Worm (Caenorhabditis elegans) whole organism, L4/young adult: ENCODE data around the gene Y116A8C.25.
A peak's percentile ranks its signal among the peaks of the same experiment; 100 is the strongest.

Experiments used
- W03F9.2 ChIP-seq: fragments of 150-350 bp; optimal IDR thresholded peaks from 2 replicates; lab custom pipeline; 2014; ENCODE audit warnings: missing biosample characterization, missing genetic modification characterization
- dao-5 ChIP-seq: sonication (generic microtip); optimal IDR thresholded peaks from 2 replicates; lab custom pipeline; 2016; ENCODE audit warnings: missing genotype, missing genetic modification characterization, moderate library complexity, missing compliant biosample characterization
- him-1 ChIP-seq: sonication (generic microtip); optimal IDR thresholded peaks from 2 replicates; lab custom pipeline; 2016; ENCODE audit warnings: missing genotype, missing genetic modification reagents, missing genetic modification characterization, missing compliant biosample characterization

The Y116A8C.25 gene

DNA sequence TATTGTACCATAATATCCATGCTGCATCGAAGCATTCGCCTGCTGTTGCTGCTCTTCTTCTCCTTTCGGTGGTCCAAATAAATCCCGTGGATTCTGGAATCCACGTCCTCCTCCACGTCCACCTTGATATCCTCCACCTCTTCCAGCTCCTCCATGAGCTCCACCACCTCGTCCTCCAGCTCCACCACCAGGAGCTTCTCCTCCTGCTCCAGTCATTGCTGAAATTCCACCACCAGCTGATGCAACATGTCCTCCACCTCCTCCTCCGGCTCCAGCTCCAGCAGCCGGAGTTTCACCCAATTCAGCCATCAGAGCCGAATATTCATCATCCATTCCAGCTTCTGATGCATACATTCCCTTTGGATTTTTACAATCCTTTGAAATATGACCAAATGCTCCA, 27.0 kb upstream of the Y116A8C.25 start:
- TF ChIP-seq him-1 (tag; lab: Kevin White, UChicago) (no peak), W03F9.2 (tag; lab: Kevin White, UChicago) (no peak), dao-5 (tag; lab: Kevin White, UChicago) (no peak)

DNA sequence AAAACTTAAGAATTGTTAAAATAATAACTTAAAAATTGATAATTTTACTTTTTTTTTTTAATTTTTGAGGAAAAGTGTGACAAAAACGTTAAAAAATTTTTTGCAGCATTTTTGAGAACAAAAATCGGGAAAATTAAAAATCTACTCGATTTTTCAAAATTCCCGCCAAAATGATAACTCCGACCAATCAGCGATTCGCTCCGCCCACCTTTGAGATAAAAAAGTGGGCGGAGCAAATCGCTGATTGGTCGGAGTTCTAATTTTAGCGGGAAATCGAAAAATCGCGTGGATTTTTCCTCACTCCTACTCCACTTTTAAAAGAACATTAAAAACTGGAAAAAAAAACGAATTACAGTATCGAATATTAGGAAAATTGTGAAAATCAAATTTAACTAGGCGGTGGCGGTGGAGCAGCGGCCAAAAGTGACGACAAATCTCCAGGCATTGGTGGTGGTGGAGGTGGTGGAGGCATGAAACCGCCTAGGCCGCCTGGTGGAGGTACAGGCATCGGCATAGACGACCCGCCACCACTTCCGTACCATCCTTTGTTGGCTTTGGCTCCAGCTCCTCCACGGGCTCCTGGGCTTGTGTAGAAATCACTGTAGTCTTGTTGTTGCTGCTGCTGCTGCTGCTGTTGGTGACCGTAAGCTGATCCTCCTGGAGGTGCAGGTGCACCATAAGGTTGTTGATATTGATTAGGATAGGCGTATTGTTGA, 25.8 kb upstream of the Y116A8C.25 start:
- no peak for TF ChIP-seq him-1 (tag; lab: Kevin White, UChicago)
- TF ChIP-seq dao-5 (tag; lab: Kevin White, UChicago), result no peak
- TF ChIP-seq W03F9.2 (tag; lab: Kevin White, UChicago), result no peak

DNA sequence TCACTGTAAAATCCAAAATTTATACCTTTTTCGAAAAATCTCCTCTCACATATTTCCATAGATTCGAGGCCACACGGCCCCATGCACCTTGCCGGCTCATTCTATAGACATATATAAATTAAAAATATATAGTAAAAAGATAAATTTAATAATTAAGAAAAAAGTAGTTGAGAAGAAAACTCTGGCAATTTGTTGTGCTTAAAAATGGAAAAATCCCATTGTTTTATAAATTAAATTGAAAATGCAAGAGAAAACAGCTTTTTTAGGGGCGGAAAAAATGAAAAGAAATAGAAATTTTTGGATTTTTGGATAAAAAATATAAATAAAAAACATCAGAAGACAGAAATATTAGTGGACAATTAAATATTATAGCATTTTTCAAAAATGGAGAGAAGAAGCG, 25.1 kb upstream of the Y116A8C.25 start, which contains the start of gene Y116A8C.30:
Y116A8C.30 (minus strand) TSS at position 101 of the 400 bp plus-strand sequence.
- TF ChIP-seq dao-5 (tag; lab: Kevin White, UChicago), result no peak
- no peak for TF ChIP-seq W03F9.2 (tag; lab: Kevin White, UChicago)
- TF ChIP-seq him-1 (tag; lab: Kevin White, UChicago), result no peak

DNA sequence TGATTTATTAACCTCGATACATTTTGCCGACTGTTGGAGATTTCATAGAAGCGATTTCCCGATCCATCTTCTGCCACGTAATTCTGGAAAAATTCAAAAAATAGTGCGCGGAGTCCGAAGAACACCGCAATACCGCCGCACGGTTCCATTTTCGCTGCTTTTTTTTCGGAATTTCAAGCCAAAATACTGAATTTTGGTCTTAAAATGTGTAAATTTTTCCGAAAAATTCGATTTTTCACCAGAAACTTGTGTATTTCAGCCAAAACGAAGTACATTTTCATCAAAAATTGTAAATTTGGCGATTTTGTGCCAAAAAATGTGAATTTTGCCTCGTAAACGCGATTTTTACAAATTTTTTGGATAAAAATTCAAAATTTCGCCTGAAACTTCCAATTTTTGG, 24.6 kb upstream of the Y116A8C.25 start:
- TF ChIP-seq dao-5 (tag; lab: Kevin White, UChicago) (no peak), him-1 (tag; lab: Kevin White, UChicago) (no peak), W03F9.2 (tag; lab: Kevin White, UChicago) (no peak)

DNA sequence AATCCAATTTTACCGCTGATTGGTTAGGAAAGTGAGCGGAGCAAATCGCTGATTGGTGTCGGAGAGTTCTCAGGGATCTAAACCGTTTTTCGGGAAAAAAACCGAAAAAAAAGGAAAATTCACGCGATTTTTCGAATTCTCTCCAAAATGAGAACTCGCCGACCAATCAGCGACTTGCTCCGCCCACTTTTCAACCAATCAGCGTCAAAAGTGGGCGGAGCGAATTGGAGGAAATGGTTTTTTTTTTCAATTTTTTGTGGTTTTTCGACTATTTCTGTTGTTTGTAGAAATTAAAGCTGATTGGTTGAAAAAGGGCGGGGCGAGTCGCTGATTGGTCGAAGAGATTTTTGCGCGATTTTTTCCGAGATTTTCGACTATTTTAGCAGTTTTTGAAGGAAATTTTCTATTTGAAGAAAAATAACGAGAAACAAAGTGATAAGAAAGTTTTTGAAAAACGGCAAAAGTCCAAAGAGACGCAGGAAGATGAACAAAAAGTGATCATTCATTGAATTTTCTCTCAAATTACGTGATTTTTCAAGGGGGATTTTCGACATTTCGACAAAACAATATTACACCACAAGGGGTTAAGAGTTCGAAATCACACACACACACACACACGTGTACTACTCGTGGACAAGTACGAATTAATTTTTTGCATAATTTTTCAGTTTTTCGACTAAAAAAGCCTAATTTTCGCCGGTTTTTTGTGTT, 22.2 kb upstream of the Y116A8C.25 start:
- TF ChIP-seq dao-5 (tag; lab: Kevin White, UChicago) (no peak), him-1 (tag; lab: Kevin White, UChicago) (no peak), W03F9.2 (tag; lab: Kevin White, UChicago) (no peak)

DNA sequence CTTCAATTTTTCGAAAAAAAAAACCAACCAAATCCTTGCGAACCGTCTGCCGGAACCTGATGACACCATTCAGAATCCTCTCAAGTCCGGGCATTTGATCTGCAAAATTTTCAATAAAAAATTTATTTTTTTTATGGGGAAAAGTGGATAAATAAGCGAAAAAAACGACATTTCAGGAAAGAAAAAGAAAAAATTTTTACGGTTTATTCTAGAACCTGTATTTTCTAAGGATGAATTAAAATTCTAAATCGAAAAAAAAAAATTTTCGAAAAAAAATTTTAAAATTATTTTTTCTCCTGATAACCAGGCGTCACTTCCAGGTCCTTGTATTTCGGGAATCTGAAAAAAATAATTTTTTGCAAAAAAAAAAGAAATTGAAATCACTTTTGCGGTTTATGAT, 21.6 kb upstream of the Y116A8C.25 start, which contains the start of gene bca-2:
bca-2 (minus strand) TSS at position 101 of the 400 bp plus-strand sequence.
- TF ChIP-seq dao-5 (tag; lab: Kevin White, UChicago), result no peak
- TF ChIP-seq him-1 (tag; lab: Kevin White, UChicago), result no peak
- TF ChIP-seq W03F9.2 (tag; lab: Kevin White, UChicago), result no peak

DNA sequence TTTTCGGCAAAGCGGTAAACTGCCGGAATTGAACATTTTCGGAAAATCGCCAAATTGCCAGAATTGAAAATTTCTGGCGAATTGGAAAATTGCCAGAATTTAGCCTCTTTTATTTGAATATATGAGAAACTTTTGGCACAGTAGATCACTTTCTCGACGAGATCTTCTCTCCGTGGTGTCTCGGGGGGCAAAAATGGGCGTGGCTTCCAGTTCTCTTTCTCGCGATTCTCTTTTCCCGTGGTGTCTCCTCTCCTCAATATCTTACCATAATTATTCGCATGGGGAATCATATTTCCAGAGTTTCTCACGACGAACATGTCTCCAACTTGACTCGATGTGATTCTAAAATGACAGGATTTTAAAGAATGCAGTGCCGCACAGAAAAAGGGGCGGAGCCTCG, 20.6 kb upstream of the Y116A8C.25 start:
- TF ChIP-seq W03F9.2 (tag; lab: Kevin White, UChicago) (no peak), dao-5 (tag; lab: Kevin White, UChicago) (no peak), him-1 (tag; lab: Kevin White, UChicago) (no peak)

DNA sequence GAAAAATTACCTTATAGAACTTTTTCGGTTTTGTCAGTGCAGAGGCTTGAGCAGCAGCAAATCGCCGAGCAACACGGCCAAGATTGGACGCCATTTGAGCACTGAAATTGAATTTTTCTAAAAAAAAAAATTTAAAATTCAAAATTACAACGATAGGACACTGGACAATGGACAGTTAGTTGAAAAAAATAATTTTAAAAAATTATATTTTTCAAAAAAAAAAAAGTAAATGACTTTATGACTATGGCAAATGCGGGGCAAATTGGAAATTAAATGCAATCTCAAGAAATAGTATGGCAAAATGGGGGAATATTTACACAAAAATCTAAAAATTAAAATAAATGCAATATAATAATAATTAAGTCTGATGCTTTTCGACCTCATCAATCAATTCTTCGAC, 17.6 kb upstream of the Y116A8C.25 start, which contains the start of gene Y116A8C.27:
Y116A8C.27 (minus strand) TSS at position 101 of the 400 bp plus-strand sequence.
- TF ChIP-seq W03F9.2 (tag; lab: Kevin White, UChicago) (no peak), dao-5 (tag; lab: Kevin White, UChicago) (no peak), him-1 (tag; lab: Kevin White, UChicago) (no peak)

DNA sequence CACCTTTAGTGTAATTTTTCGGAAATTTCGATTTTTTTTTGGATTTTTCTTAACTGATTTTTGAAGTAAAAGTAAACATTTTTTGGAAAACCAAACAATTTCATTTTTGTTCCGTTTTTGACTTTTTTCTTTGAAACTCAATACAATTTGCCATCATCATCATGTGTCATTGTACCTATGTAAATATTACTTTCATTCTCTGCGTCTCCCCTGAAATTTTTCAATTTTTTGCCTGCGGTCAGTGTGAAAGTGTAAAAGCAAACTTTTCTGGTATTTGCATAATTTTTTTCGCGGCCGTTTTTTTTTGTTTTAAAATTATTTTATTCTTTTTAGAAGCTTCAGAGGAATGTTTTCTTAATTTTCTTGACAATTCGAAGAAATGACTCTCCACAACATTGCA, 15.2 kb upstream of the Y116A8C.25 start, which contains the start of gene Y116A8C.29:
Y116A8C.29 (plus strand) TSS at position 328 of the 400 bp plus-strand sequence.
- no peak for TF ChIP-seq W03F9.2 (tag; lab: Kevin White, UChicago)
- TF ChIP-seq him-1 (tag; lab: Kevin White, UChicago), result no peak
- no peak for TF ChIP-seq dao-5 (tag; lab: Kevin White, UChicago)

DNA sequence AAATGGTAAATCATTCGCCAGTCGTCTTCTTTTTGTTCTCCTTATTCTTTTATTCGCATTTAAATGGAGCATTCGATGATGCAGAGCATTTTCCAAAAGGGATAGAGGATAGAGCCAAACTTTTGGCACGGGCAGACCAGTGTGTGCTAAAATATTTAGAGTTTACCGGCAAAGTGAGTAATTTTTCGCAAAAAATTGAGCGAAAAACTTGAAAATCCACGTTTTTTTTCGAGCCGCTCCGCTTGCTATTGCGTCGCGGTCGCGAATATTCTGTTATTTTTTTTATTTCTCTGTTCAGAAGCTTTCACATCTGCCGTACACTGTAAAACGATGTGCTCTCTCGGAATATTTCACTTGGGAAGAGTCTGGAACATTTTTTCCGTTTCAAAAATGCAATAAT, 10.3 kb upstream of the Y116A8C.25 start, which contains the start of gene Y116A8C.43:
Y116A8C.43 (plus strand) TSS at position 3 of the 400 bp plus-strand sequence.
- no peak for TF ChIP-seq dao-5 (tag; lab: Kevin White, UChicago)

DNA sequence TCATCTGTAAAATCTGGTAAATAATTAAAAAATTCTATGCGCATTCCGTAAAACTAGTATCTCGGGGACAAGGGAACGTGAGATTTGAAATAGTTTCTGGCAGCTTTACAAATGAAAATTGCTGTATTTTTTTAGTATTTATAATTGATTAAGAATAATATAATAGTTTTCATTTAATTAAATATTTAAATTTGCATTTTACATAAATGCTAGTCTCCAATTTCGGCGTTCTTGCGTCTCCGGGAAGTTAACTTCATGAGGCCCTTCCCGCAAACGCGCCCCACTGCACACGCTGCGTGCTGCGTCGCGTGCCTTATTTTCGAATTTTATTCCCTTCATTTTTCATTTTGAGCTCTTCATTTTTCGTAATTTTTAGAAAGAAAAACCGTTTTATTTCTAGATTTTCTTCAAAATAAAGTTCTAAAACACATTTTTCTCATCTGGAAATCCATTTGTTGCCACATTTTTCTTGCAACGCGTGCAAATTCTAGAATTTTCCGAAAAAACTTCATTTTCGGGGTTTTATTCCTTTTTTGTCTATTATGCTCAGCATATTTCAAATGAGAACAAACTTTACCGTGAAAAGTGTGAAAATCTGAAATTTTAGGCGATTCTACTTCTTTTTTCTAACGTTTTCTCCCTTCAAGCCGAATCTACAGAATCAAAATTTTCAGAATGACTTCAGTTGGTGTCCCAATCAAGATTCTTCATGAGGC, 9.0 kb upstream of the Y116A8C.25 start, which contains the start of the genes snx-13 and snr-1:
snx-13 (minus strand) TSS at position 55 of the 716 bp plus-strand sequence.
snr-1 (plus strand) TSS at position 666 of the 716 bp plus-strand sequence.
- peak; percentile 39 for TF ChIP-seq him-1 (tag; lab: Kevin White, UChicago)
- peak; percentile 31 for TF ChIP-seq dao-5 (tag; lab: Kevin White, UChicago)
- peak; percentile 89 for TF ChIP-seq W03F9.2 (tag; lab: Kevin White, UChicago)

DNA sequence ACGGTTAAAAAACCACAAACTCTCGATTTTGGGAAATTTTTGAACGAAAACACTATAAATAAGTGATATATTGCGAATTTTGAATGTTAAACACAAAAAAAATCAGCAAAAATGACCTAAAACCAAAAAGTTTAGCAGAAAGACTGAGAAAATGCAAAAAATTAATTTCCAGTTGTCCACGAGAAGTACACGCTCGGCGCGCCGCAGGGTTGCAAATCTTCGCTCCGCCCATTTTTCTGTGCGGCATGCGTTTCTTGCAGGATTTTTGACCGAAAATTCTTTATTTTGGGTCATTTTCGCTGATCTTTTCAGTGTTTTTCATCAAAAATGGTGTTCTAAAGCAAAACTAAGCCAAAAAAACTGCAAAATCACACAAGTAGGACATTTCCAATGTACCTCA, 6.3 kb upstream of the Y116A8C.25 start:
- no peak for TF ChIP-seq him-1 (tag; lab: Kevin White, UChicago)
- TF ChIP-seq dao-5 (tag; lab: Kevin White, UChicago), result no peak
- no peak for TF ChIP-seq W03F9.2 (tag; lab: Kevin White, UChicago)
